Worm (Caenorhabditis elegans) whole organism, L4/young adult: ENCODE data around the gene ced-6.

Source experiments
- W03F9.2 ChIP-seq: fragments of 150-350 bp; optimal IDR thresholded peaks from 2 replicates; lab custom pipeline; 2014; ENCODE audit warnings: missing biosample characterization, missing genetic modification characterization
- dao-5 ChIP-seq: sonication (generic microtip); optimal IDR thresholded peaks from 2 replicates; lab custom pipeline; 2016; ENCODE audit warnings: missing genotype, missing genetic modification characterization, moderate library complexity, missing compliant biosample characterization
- him-1 ChIP-seq: sonication (generic microtip); optimal IDR thresholded peaks from 2 replicates; lab custom pipeline; 2016; ENCODE audit warnings: missing genotype, missing genetic modification reagents, missing genetic modification characterization, missing compliant biosample characterization

- TF ChIP-seq W03F9.2 (no peak), dao-5 (tag; lab: Kevin White, UChicago) (no peak), him-1 (no peak)
Measured at ce11 chrIII:5614648-5615047, 19.1 kb downstream of the ced-6 start, which contains the start of gene basl-1.
